Fruit fly (Drosophila melanogaster): ENCODE data around the gene Vti1a.

The Vti1a gene

DNA sequence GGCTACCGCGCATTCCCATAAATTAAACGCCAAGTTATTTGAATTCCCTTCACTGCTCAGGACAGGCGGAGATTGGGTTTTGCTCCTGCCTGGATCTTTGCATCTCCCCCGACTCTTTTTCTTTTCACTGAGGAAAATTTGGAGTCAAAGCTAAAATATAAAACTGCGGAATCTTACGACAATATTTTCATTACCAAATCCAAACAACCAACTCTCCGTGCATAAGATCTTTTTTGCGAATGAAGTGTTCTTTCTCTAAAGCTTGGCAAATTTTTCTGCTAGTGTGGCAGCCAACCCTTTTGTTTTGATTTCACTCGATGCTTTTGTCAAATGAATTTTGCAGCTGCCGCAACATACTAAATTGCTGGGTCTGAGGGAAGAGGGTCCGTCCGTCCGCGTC, 35.2 kb upstream of the Vti1a start (continued):
- peak; percentile 32 for TF ChIP-seq CG1621 (tag; optimal IDR thresholded peaks at IDR 0.05)
- peak; percentile 53 for TF ChIP-seq CG7368 (GFP tag; optimal IDR thresholded peaks at IDR 0.05)
- peak; percentile 62 for TF ChIP-seq achi (GFP tag; optimal IDR thresholded peaks at IDR 0.05)
- peak; percentile 79 for TF ChIP-seq Sox14 (GFP tag; optimal IDR thresholded peaks at IDR 0.05)
- no peak for TF ChIP-seq Hr4 (GFP tag; optimal IDR thresholded peaks at IDR 0.05)
- TF ChIP-seq salr (GFP tag; optimal IDR thresholded peaks at IDR 0.05), result no peak
- peak; percentile 94 for TF ChIP-seq svp (GFP tag)
- peak; percentile 39 for TF ChIP-seq CG3032 (tag; optimal IDR thresholded peaks at IDR 0.05)
- peak; percentile 92 for TF ChIP-seq vri (GFP tag; optimal IDR thresholded peaks at IDR 0.05)
- peak; percentile 26 for TF ChIP-seq Ets96B (tag; optimal IDR thresholded peaks at IDR 0.05)
- TF ChIP-seq CG34406 (GFP tag; optimal IDR thresholded peaks at IDR 0.05), result peak; percentile 64
- TF ChIP-seq CG6792 (GFP tag; optimal IDR thresholded peaks at IDR 0.05), result peak; percentile 78
- peak; percentile 20 for TF ChIP-seq spab (GFP tag; optimal IDR thresholded peaks at IDR 0.05)
- TF ChIP-seq CG9139 (GFP tag; optimal IDR thresholded peaks at IDR 0.05), result no peak
- TF ChIP-seq Hr39 (GFP tag; optimal IDR thresholded peaks at IDR 0.05), result peak; percentile 91
- TF ChIP-seq pdm3 (GFP tag; optimal IDR thresholded peaks at IDR 0.05), result peak; percentile 75
- TF ChIP-seq CG6808 (GFP tag; optimal IDR thresholded peaks at IDR 0.05), result no peak
- peak; percentile 83 for TF ChIP-seq Eip93F (GFP tag; optimal IDR thresholded peaks at IDR 0.05)
- TF ChIP-seq dac (GFP tag; optimal IDR thresholded peaks at IDR 0.05), result no peak
- peak; percentile 89 for TF ChIP-seq CG31627 (GFP tag; optimal IDR thresholded peaks at IDR 0.05)
- TF ChIP-seq CG8632 (GFP tag; optimal IDR thresholded peaks at IDR 0.05), result peak; percentile 31
- peak; percentile 26 for TF ChIP-seq CG11762 (GFP tag; optimal IDR thresholded peaks at IDR 0.05; ENCODE audit: insufficient read depth)
- TF ChIP-seq eg (GFP tag; IDR thresholded peaks at IDR 0.05), result no peak
- TF ChIP-seq CG32006 (GFP tag; optimal IDR thresholded peaks at IDR 0.05), result no peak
- peak; percentile 77 for TF ChIP-seq CG3919 (GFP tag; optimal IDR thresholded peaks at IDR 0.05)
- no peak for TF ChIP-seq fd85E (GFP tag; optimal IDR thresholded peaks at IDR 0.05)
- peak; percentile 91 for TF ChIP-seq lz (GFP tag; optimal IDR thresholded peaks at IDR 0.05)
- TF ChIP-seq CG8319 (GFP tag; optimal IDR thresholded peaks at IDR 0.05), result peak; percentile 29
- TF ChIP-seq CG6163 (GFP tag; IDR thresholded peaks at IDR 0.05), result peak; percentile 66; the same call in 2 of the 3 replicates
- peak; percentile 89 for TF ChIP-seq topi (GFP tag; optimal IDR thresholded peaks at IDR 0.05)

DNA sequence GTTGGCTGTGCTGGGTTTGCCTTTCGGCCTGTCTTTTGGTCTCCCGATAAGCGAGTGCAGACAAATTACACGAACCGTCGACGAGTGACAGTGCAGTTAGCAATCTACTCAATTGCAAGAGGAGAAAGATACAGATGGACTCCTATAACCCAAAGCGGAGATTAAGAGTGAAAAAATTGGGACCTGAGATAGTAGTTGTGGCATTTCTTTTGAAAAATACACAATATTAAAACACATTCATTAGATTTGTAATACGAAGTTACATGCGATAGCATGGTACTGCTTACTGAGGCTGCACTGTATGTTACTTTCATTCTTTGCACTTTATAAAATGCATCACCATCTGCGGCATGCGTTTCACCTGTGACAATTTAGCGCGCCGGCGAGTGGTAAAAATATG, 34.5 kb upstream of the Vti1a start:
- TF ChIP-seq Hr39 (GFP tag; optimal IDR thresholded peaks at IDR 0.05) (peak; percentile 61), CG16779 (tag; optimal IDR thresholded peaks at IDR 0.05) (no peak), Eip93F (GFP tag; optimal IDR thresholded peaks at IDR 0.05) (no peak), achi (GFP tag; optimal IDR thresholded peaks at IDR 0.05) (no peak), Smox (GFP tag; optimal IDR thresholded peaks at IDR 0.05) (peak; percentile 57), Eip78C (GFP tag) (peak; percentile 83), CG6163 (GFP tag; IDR thresholded peaks at IDR 0.05) (peak; percentile 17; the same call in 1 of the 3 replicates), CG6792 (GFP tag; optimal IDR thresholded peaks at IDR 0.05) (peak; percentile 16), CG6808 (GFP tag; optimal IDR thresholded peaks at IDR 0.05) (no peak), CG11762 (GFP tag; optimal IDR thresholded peaks at IDR 0.05; ENCODE audit: insufficient read depth) (no peak), Blimp-1 (GFP tag; optimal IDR thresholded peaks at IDR 0.05) (peak; percentile 44), acj6 (GFP tag; optimal IDR thresholded peaks at IDR 0.05) (peak; percentile 42), Ets21C (GFP tag; optimal IDR thresholded peaks at IDR 0.05) (peak; percentile 32), Met (GFP tag; optimal IDR thresholded peaks at IDR 0.05) (peak; percentile 60), Sox102F (GFP tag; optimal IDR thresholded peaks at IDR 0.05) (peak; percentile 59), Gug (GFP tag; IDR thresholded peaks at IDR 0.05) (no peak), Sox14 (GFP tag; optimal IDR thresholded peaks at IDR 0.05) (peak; percentile 23), CG11902 (GFP tag; optimal IDR thresholded peaks at IDR 0.05) (peak; percentile 9), CG8632 (GFP tag; optimal IDR thresholded peaks at IDR 0.05) (peak; percentile 5), CG10631 (GFP tag; optimal IDR thresholded peaks at IDR 0.05) (peak; percentile 20), Eip75B (GFP tag; optimal IDR thresholded peaks at IDR 0.05) (peak; percentile 28), CG8319 (GFP tag; optimal IDR thresholded peaks at IDR 0.05) (peak; percentile 26), svp (GFP tag) (peak; percentile 93), CG7368 (GFP tag; optimal IDR thresholded peaks at IDR 0.05) (no peak), OdsH (GFP tag; optimal IDR thresholded peaks at IDR 0.05) (peak; percentile 23), pdm3 (GFP tag; optimal IDR thresholded peaks at IDR 0.05) (peak; percentile 31), CG4318 (GFP tag; optimal IDR thresholded peaks at IDR 0.05) (no peak), CG3919 (GFP tag; optimal IDR thresholded peaks at IDR 0.05) (peak; percentile 20), CG34406 (GFP tag; optimal IDR thresholded peaks at IDR 0.05) (peak; percentile 11), CG3032 (tag; optimal IDR thresholded peaks at IDR 0.05) (no peak), CG31627 (GFP tag; optimal IDR thresholded peaks at IDR 0.05) (peak; percentile 53), lz (GFP tag; optimal IDR thresholded peaks at IDR 0.05) (peak; percentile 65), esn (GFP tag; optimal IDR thresholded peaks at IDR 0.05) (peak; percentile 65), cyc (GFP tag; optimal IDR thresholded peaks at IDR 0.05) (peak; percentile 48), topi (GFP tag; optimal IDR thresholded peaks at IDR 0.05) (peak; percentile 54)

Measured in whole organism, prepupa.